Fruit fly (Drosophila melanogaster) whole organism, pupa: ENCODE measurements around the gene Alh.

Experiments
- CG10348 ChIP-seq: fragments of 200-800 bp; sonication (Bioruptor generic); IDR thresholded peaks from 2 replicates; pipeline ENCODE4 v1.3.6; 2022; ENCODE audit warnings: missing biosample characterization, missing genetic modification characterization
- CG12605 ChIP-seq: fragments of 200-800 bp; sonication (Bioruptor generic); IDR thresholded peaks from 2 replicates; pipeline ENCODE4 v1.3.6; 2022; ENCODE audit warnings: missing biosample characterization, missing genetic modification characterization
- CG13204 ChIP-seq: fragments of 200-800 bp; sonication (Bioruptor generic); optimal IDR thresholded peaks from 2 replicates; lab custom pipeline; 2018; ENCODE audit warnings: missing biosample characterization, mild to moderate bottlenecking, missing genetic modification characterization, moderate library complexity
- CG14655 ChIP-seq: fragments of 200-800 bp; sonication (Bioruptor generic); optimal IDR thresholded peaks from 3 replicates; lab custom pipeline; 2017; ENCODE audit warnings: mild to moderate bottlenecking, missing biosample characterization, missing genetic modification reagents, missing genetic modification characterization
- EcR ChIP-seq: fragments of 200-800 bp; sonication (Bioruptor generic); optimal IDR thresholded peaks from 3 replicates; lab custom pipeline; 2019; ENCODE audit warnings: missing biosample characterization, missing genetic modification characterization, mild to moderate bottlenecking, moderate library complexity, missing genetic modification reagents
- Pif1A ChIP-seq: fragments of 200-800 bp; sonication (Bioruptor generic); optimal IDR thresholded peaks from 3 replicates; lab custom pipeline; 2016; ENCODE audit warnings: missing biosample characterization, missing genetic modification characterization
- Snoo ChIP-seq: fragments of 200-800 bp; sonication (Bioruptor generic); optimal IDR thresholded peaks from 3 replicates; lab custom pipeline; 2017; ENCODE audit warnings: missing biosample characterization, mild to moderate bottlenecking, missing genetic modification characterization, inconsistent platforms
- gl ChIP-seq: fragments of 200-800 bp; sonication (Bioruptor generic); optimal IDR thresholded peaks from 2 replicates; lab custom pipeline; 2018; ENCODE audit warnings: missing biosample characterization, mild to moderate bottlenecking, missing genetic modification characterization

DNA sequence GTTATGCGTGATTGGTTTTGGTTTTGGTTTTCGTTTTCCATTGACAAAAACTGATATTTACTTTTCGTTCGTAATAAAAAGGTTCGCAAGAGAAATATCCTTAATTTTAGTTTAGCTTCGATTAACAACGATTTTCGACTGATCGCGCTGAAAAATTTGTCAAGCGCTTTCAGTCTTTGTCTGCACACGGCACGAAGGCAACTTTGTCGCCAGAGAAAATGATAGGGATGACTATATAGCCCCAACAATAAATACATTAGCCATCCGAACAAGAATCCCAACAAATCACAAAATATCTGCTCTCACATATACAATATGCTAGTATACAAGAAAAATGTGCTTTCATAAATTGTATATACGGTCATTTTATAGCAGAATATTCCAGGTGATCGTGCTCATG lies 6.4 kb downstream of the Alh start, which contains the start of gene Mlp84B:
- TF ChIP-seq CG12605 (GFP tag; lab: Robert Waterston, UW) (no peak), CG10348 (GFP tag; lab: Robert Waterston, UW) (no peak), Snoo (no peak), gl (tag; lab: Kevin White, UChicago) (no peak), CG13204 (no peak), EcR (no peak), Pif1A (GFP tag; lab: Kevin White, UChicago) (no peak), CG14655 (GFP tag; lab: Kevin White, UChicago) (no peak)
